Fruit fly (Drosophila melanogaster) whole organism, prepupa: ENCODE results near the gene Vti1b.

ENCODE experiments used
- Blimp-1 ChIP-seq: fragments of 200-800 bp; sonication (Bioruptor generic); optimal IDR thresholded peaks from 3 replicates; lab custom pipeline; 2017; ENCODE audit warnings: missing biosample characterization, missing genetic modification characterization, mild to moderate bottlenecking, moderate library complexity, missing genetic modification reagents
- CG10631 ChIP-seq: fragments of 200-800 bp; sonication (Bioruptor generic); optimal IDR thresholded peaks from 2 replicates; lab custom pipeline; 2016; ENCODE audit warnings: missing biosample characterization, missing genetic modification characterization
- CG10669 ChIP-seq: fragments of 200-800 bp; sonication (Bioruptor generic); optimal IDR thresholded peaks from 3 replicates; lab custom pipeline; 2018; ENCODE audit warnings: missing biosample characterization, mild to moderate bottlenecking, missing genetic modification characterization, moderate library complexity
- CG11294 ChIP-seq: fragments of 200-800 bp; sonication (Bioruptor generic); IDR thresholded peaks from 2 replicates; pipeline ENCODE4 v1.3.6; 2022; ENCODE audit warnings: missing biosample characterization, missing genetic modification characterization
- CG11762 ChIP-seq: fragments of 200-800 bp; sonication (Bioruptor generic); optimal IDR thresholded peaks from 3 replicates; lab custom pipeline; 2016; ENCODE audit warnings: missing biosample characterization, missing genetic modification characterization; ENCODE audit not compliant: insufficient read depth
- CG11902 ChIP-seq: fragments of 200-800 bp; sonication (Bioruptor generic); optimal IDR thresholded peaks from 3 replicates; lab custom pipeline; 2016; ENCODE audit warnings: missing biosample characterization, missing genetic modification characterization
- CG15336 ChIP-seq: fragments of 200-800 bp; sonication (Bioruptor generic); IDR thresholded peaks from 2 replicates; pipeline ENCODE4 v1.3.6; 2022; ENCODE audit warnings: missing biosample characterization, missing genetic modification characterization
- CG1621 ChIP-seq: fragments of 200-800 bp; sonication (Bioruptor generic); optimal IDR thresholded peaks from 3 replicates; lab custom pipeline; 2018; ENCODE audit warnings: missing biosample characterization, mild to moderate bottlenecking, missing genetic modification characterization
- CG16779 ChIP-seq: fragments of 200-800 bp; sonication (Bioruptor generic); optimal IDR thresholded peaks from 3 replicates; lab custom pipeline; 2017; ENCODE audit warnings: missing biosample characterization, mild to moderate bottlenecking, missing genetic modification characterization
- CG3032 ChIP-seq: fragments of 200-800 bp; optimal IDR thresholded peaks from 2 replicates; lab custom pipeline; 2019; ENCODE audit warnings: missing biosample characterization, mild to moderate bottlenecking, missing genetic modification characterization, moderate library complexity
- CG31627 ChIP-seq: fragments of 200-800 bp; sonication (Bioruptor generic); optimal IDR thresholded peaks from 3 replicates; lab custom pipeline; 2016; ENCODE audit warnings: missing biosample characterization, missing genetic modification characterization
- CG3919 ChIP-seq: fragments of 200-800 bp; sonication (Bioruptor generic); optimal IDR thresholded peaks from 3 replicates; lab custom pipeline; 2016; ENCODE audit warnings: missing biosample characterization, missing genetic modification characterization
- CG4318 ChIP-seq: fragments of 200-800 bp; sonication (Bioruptor generic); optimal IDR thresholded peaks from 3 replicates; lab custom pipeline; 2017; ENCODE audit warnings: missing biosample characterization, mild to moderate bottlenecking, missing genetic modification characterization
- CG6163 ChIP-seq: fragments of 200-800 bp; sonication (Bioruptor generic); IDR thresholded peaks from 3 replicates; pipeline ENCODE4 v1.3.6; 2022; ENCODE audit warnings: missing biosample characterization, missing genetic modification characterization
- CG6276 ChIP-seq: fragments of 200-800 bp; sonication (Bioruptor generic); optimal IDR thresholded peaks from 2 replicates; lab custom pipeline; 2017; ENCODE audit warnings: missing biosample characterization, mild to moderate bottlenecking, missing genetic modification characterization
- CG6792 ChIP-seq: fragments of 200-800 bp; sonication (Bioruptor generic); optimal IDR thresholded peaks from 3 replicates; lab custom pipeline; 2016; ENCODE audit warnings: missing biosample characterization, missing genetic modification characterization
- CG6808 ChIP-seq: fragments of 200-800 bp; sonication (Bioruptor generic); optimal IDR thresholded peaks from 3 replicates; lab custom pipeline; 2017; ENCODE audit warnings: missing biosample characterization, missing genetic modification characterization, mild to moderate bottlenecking, moderate library complexity, missing genetic modification reagents
- CG7368 ChIP-seq: fragments of 200-800 bp; sonication (Bioruptor generic); optimal IDR thresholded peaks from 3 replicates; lab custom pipeline; 2016; ENCODE audit warnings: missing biosample characterization, missing genetic modification characterization
- CG8119 ChIP-seq: fragments of 200-800 bp; sonication (Bioruptor generic); IDR thresholded peaks from 3 replicates; pipeline ENCODE4 v1.3.6; 2022; ENCODE audit warnings: missing biosample characterization, missing genetic modification characterization
- Eip75B ChIP-seq: fragments of 200-800 bp; sonication (Bioruptor generic); optimal IDR thresholded peaks from 3 replicates; lab custom pipeline; 2016; ENCODE audit warnings: missing biosample characterization, missing genetic modification characterization
- Eip78C ChIP-seq: fragments of 200-800 bp; sonication (Bioruptor generic); peaks from one replicate; lab custom pipeline; 2016; ENCODE audit warnings: missing biosample characterization, missing genetic modification characterization
- Eip93F ChIP-seq: fragments of 200-800 bp; sonication (Bioruptor generic); optimal IDR thresholded peaks from 2 replicates; lab custom pipeline; 2016; ENCODE audit warnings: missing biosample characterization, mild to moderate bottlenecking, missing genetic modification characterization
- Ets21C ChIP-seq: fragments of 200-800 bp; sonication (Bioruptor generic); optimal IDR thresholded peaks from 3 replicates; lab custom pipeline; 2016; ENCODE audit warnings: missing biosample characterization, missing genetic modification characterization
- Ets96B ChIP-seq: fragments of 200-800 bp; optimal IDR thresholded peaks from 2 replicates; lab custom pipeline; 2019; ENCODE audit warnings: missing biosample characterization, mild to moderate bottlenecking, missing genetic modification characterization, moderate library complexity
- Gug ChIP-seq: fragments of 200-800 bp; sonication (Bioruptor generic); IDR thresholded peaks from 2 replicates; pipeline ENCODE4 v1.3.6; 2022; ENCODE audit warnings: missing biosample characterization, missing genetic modification characterization
- Hr39 ChIP-seq: fragments of 200-800 bp; sonication (Bioruptor generic); optimal IDR thresholded peaks from 2 replicates; lab custom pipeline; 2016; ENCODE audit warnings: missing biosample characterization, missing genetic modification characterization
- Lpt ChIP-seq: fragments of 200-800 bp; sonication (Bioruptor generic); optimal IDR thresholded peaks from 3 replicates; lab custom pipeline; 2016; ENCODE audit warnings: missing biosample characterization, missing genetic modification characterization
- OdsH ChIP-seq: fragments of 200-800 bp; sonication (Bioruptor generic); optimal IDR thresholded peaks from 3 replicates; lab custom pipeline; 2016; ENCODE audit warnings: missing biosample characterization, missing genetic modification characterization
- Sox102F ChIP-seq: fragments of 200-800 bp; sonication (Bioruptor generic); optimal IDR thresholded peaks from 2 replicates; lab custom pipeline; 2016; ENCODE audit warnings: missing biosample characterization, mild to moderate bottlenecking, missing genetic modification characterization
- Sox14 ChIP-seq: fragments of 200-800 bp; sonication (Bioruptor generic); optimal IDR thresholded peaks from 3 replicates; lab custom pipeline; 2016; ENCODE audit warnings: missing biosample characterization, missing genetic modification characterization
- Sox15 ChIP-seq: fragments of 200-800 bp; sonication (Bioruptor generic); optimal IDR thresholded peaks from 3 replicates; lab custom pipeline; 2016; ENCODE audit warnings: missing biosample characterization, missing genetic modification characterization
- achi ChIP-seq: fragments of 200-800 bp; sonication (Bioruptor generic); optimal IDR thresholded peaks from 3 replicates; lab custom pipeline; 2016; ENCODE audit warnings: missing biosample characterization, missing genetic modification characterization
- cyc ChIP-seq: fragments of 200-800 bp; sonication (Bioruptor generic); optimal IDR thresholded peaks from 3 replicates; lab custom pipeline; 2016; ENCODE audit warnings: missing biosample characterization, missing genetic modification characterization
- dac ChIP-seq: fragments of 200-800 bp; sonication (Bioruptor generic); optimal IDR thresholded peaks from 2 replicates; lab custom pipeline; 2017; ENCODE audit warnings: missing biosample characterization, mild to moderate bottlenecking, missing genetic modification characterization
- eg ChIP-seq: fragments of 200-800 bp; sonication (Bioruptor generic); IDR thresholded peaks from 3 replicates; pipeline ENCODE4 v1.3.6; 2022; ENCODE audit warnings: missing biosample characterization, missing genetic modification characterization
- esn ChIP-seq: fragments of 200-800 bp; sonication (Bioruptor generic); optimal IDR thresholded peaks from 2 replicates; lab custom pipeline; 2016; ENCODE audit warnings: missing biosample characterization, mild to moderate bottlenecking, missing genetic modification characterization, moderate library complexity
- fd85E ChIP-seq: fragments of 200-800 bp; sonication (Bioruptor generic); optimal IDR thresholded peaks from 3 replicates; lab custom pipeline; 2016; ENCODE audit warnings: missing biosample characterization, missing genetic modification characterization
- fkh ChIP-seq: fragments of 200-800 bp; sonication (Bioruptor generic); optimal IDR thresholded peaks from 3 replicates; lab custom pipeline; 2017; ENCODE audit warnings: missing biosample characterization, mild to moderate bottlenecking, missing genetic modification characterization, moderate library complexity
- lz ChIP-seq: fragments of 200-800 bp; sonication (Bioruptor generic); optimal IDR thresholded peaks from 3 replicates; lab custom pipeline; 2016; ENCODE audit warnings: missing biosample characterization, missing genetic modification characterization
- pdm3 ChIP-seq: fragments of 200-800 bp; sonication (Bioruptor generic); optimal IDR thresholded peaks from 3 replicates; lab custom pipeline; 2016; ENCODE audit warnings: missing biosample characterization, missing genetic modification characterization
- spab ChIP-seq: fragments of 200-800 bp; sonication (Bioruptor generic); optimal IDR thresholded peaks from 2 replicates; lab custom pipeline; 2017; ENCODE audit warnings: missing biosample characterization, mild to moderate bottlenecking, missing genetic modification characterization, missing genetic modification reagents
- ss ChIP-seq, 2 experiments: fragments of 200-800 bp; sonication (Bioruptor generic); optimal IDR thresholded peaks; 2 replicates in 1 of 2; 3 replicates in 1 of 2; lab custom pipeline; 2017 to 2018; ENCODE audit warnings: mild to moderate bottlenecking in 2 of 2, missing biosample characterization in 2 of 2, missing genetic modification characterization in 2 of 2, moderate library complexity in 1 of 2
- svp ChIP-seq: fragments of 200-800 bp; sonication (Bioruptor generic); peaks from one replicate; lab custom pipeline; 2016; ENCODE audit warnings: missing biosample characterization, missing genetic modification characterization
- topi ChIP-seq: fragments of 200-800 bp; sonication (Bioruptor generic); optimal IDR thresholded peaks from 3 replicates; lab custom pipeline; 2016; ENCODE audit warnings: missing biosample characterization, missing genetic modification characterization
- vri ChIP-seq: fragments of 200-800 bp; sonication (Bioruptor generic); optimal IDR thresholded peaks from 3 replicates; lab custom pipeline; 2016; ENCODE audit warnings: missing biosample characterization, mild to moderate bottlenecking, missing genetic modification characterization

Vti1b gene

dm6 chr3R:18402549-18403429, 6.0 kb downstream of the Vti1b start, which contains the start of the genes Wdr37 and koko (continued):
- peak; percentile 96 for TF ChIP-seq svp (GFP tag; lab: Kevin White, UChicago)
- peak; percentile 79 for TF ChIP-seq fkh (GFP tag; lab: Kevin White, UChicago)
- peak; percentile 91 for TF ChIP-seq pdm3 (GFP tag; lab: Kevin White, UChicago)
- peak; percentile 98 for TF ChIP-seq CG8119 (GFP tag; lab: Robert Waterston, UW)
- TF ChIP-seq CG16779: peak; percentile 85
- TF ChIP-seq Lpt (GFP tag; lab: Kevin White, UChicago): peak; percentile 96
- peak; percentile 98 for TF ChIP-seq eg
- peak; percentile 89 for TF ChIP-seq CG31627 (GFP tag; lab: Kevin White, UChicago)
- TF ChIP-seq CG10631 (GFP tag; lab: Kevin White, UChicago): peak; percentile 98
- peak; percentile 86 for TF ChIP-seq CG4318 (GFP tag; lab: Kevin White, UChicago)
- peak; percentile 98 for TF ChIP-seq Ets96B (tag; lab: Kevin White, UChicago)
- peak; percentile 90 for TF ChIP-seq CG11902 (GFP tag; lab: Kevin White, UChicago)
- TF ChIP-seq fd85E (GFP tag; lab: Kevin White, UChicago): peak; percentile 78
- TF ChIP-seq Hr39 (GFP tag; lab: Kevin White, UChicago): peak; percentile 82
- peak; percentile 89 for TF ChIP-seq lz (GFP tag; lab: Kevin White, UChicago)
- TF ChIP-seq Sox14 (GFP tag; lab: Kevin White, UChicago): peak; percentile 90
- peak; percentile 82 for TF ChIP-seq CG1621 (tag; lab: Kevin White, UChicago)
- peak; percentile 97 for TF ChIP-seq OdsH (GFP tag; lab: Kevin White, UChicago)
- peak; percentile 90 for TF ChIP-seq Sox15
- TF ChIP-seq Eip78C (GFP tag; lab: Kevin White, UChicago): peak; percentile 98
- peak; percentile 82 for TF ChIP-seq Ets21C (GFP tag; lab: Kevin White, UChicago)
- peak; percentile 72 for TF ChIP-seq CG6808 (GFP tag; lab: Kevin White, UChicago)
- TF ChIP-seq CG7368: peak; percentile 86
- peak; percentile 89 for TF ChIP-seq Sox102F (GFP tag; lab: Kevin White, UChicago)
- peak; percentile 96 for TF ChIP-seq esn (GFP tag; lab: Kevin White, UChicago)
- peak; percentile 89 for TF ChIP-seq topi (GFP tag; lab: Kevin White, UChicago)
- TF ChIP-seq CG6276: peak; percentile 85
- peak; percentile 98 for TF ChIP-seq CG15336 (GFP tag; lab: Robert Waterston, UW)
- TF ChIP-seq CG6163 (GFP tag; lab: Robert Waterston, UW): peak; percentile 96
- TF ChIP-seq CG3032 (tag; lab: Kevin White, UChicago): peak; percentile 98
- TF ChIP-seq CG3919 (GFP tag; lab: Kevin White, UChicago): peak; percentile 95
- TF ChIP-seq spab (GFP tag; lab: Kevin White, UChicago): peak; percentile 87

- TF ChIP-seq CG6276: peak; percentile 16
- peak; percentile 87 for TF ChIP-seq Eip78C (GFP tag; lab: Kevin White, UChicago)
- no peak for TF ChIP-seq CG11762 (GFP tag; lab: Kevin White, UChicago)
- TF ChIP-seq Eip75B: peak; percentile 76
- TF ChIP-seq pdm3 (GFP tag; lab: Kevin White, UChicago): peak; percentile 73
- TF ChIP-seq cyc: peak; percentile 66
- TF ChIP-seq Ets21C (GFP tag; lab: Kevin White, UChicago): peak; percentile 54
- no peak for TF ChIP-seq CG11294
- no peak for TF ChIP-seq spab (GFP tag; lab: Kevin White, UChicago)
- peak; percentile 44 for TF ChIP-seq vri (GFP tag; lab: Kevin White, UChicago)
- no peak for TF ChIP-seq CG11902 (GFP tag; lab: Kevin White, UChicago)
- TF ChIP-seq achi (GFP tag; lab: Kevin White, UChicago): peak; percentile 62
- TF ChIP-seq Blimp-1 (GFP tag; lab: Kevin White, UChicago): no peak
- TF ChIP-seq CG6163 (GFP tag; lab: Robert Waterston, UW): peak; percentile 54; the same call in 2 of the 3 replicates
- TF ChIP-seq OdsH (GFP tag; lab: Kevin White, UChicago): peak; percentile 67
- TF ChIP-seq esn (GFP tag; lab: Kevin White, UChicago): peak; percentile 79
- TF ChIP-seq Sox14 (GFP tag; lab: Kevin White, UChicago): peak; percentile 79
- TF ChIP-seq CG10669 (GFP tag; lab: Kevin White, UChicago): peak; percentile 40
- TF ChIP-seq CG3032 (tag; lab: Kevin White, UChicago): peak; percentile 52
- TF ChIP-seq fkh (GFP tag; lab: Kevin White, UChicago): peak; percentile 94
- TF ChIP-seq CG1621 (tag; lab: Kevin White, UChicago): no peak
- TF ChIP-seq ss (GFP tag; optimal IDR thresholded peaks at IDR 0.05; lab: Kevin White, UChicago): peak; percentile 10 to 50
- TF ChIP-seq dac (GFP tag; lab: Kevin White, UChicago): no peak
- peak; percentile 36 for TF ChIP-seq CG6792 (GFP tag; lab: Kevin White, UChicago)
- peak; percentile 80 for TF ChIP-seq lz (GFP tag; lab: Kevin White, UChicago)
- peak; percentile 51 for TF ChIP-seq Ets96B (tag; lab: Kevin White, UChicago)
- no peak for TF ChIP-seq Gug
- TF ChIP-seq CG16779: no peak
- peak; percentile 22 for TF ChIP-seq Lpt (GFP tag; lab: Kevin White, UChicago)
- TF ChIP-seq Eip93F (GFP tag; lab: Kevin White, UChicago): no peak
Measured at dm6 chr3R:18404713-18405112, 7.9 kb downstream of the Vti1b start, which contains the start of gene CG7685. Gene CG7685 (plus strand): TSS chr3R:18404940.
